Fruit fly (Drosophila melanogaster) whole organism, embryonic: Measurements from ENCODE around the gene CG31445.

Experiments used
- Asciz ChIP-seq: fragments of 200-800 bp; sonication (Bioruptor generic); optimal IDR thresholded peaks from 2 replicates; lab custom pipeline; 2017; ENCODE audit warnings: missing biosample characterization, mild to moderate bottlenecking, missing genetic modification characterization, missing genetic modification reagents
- CG10267 ChIP-seq: fragments of 200-800 bp; sonication (Bioruptor generic); optimal IDR thresholded peaks from 2 replicates; lab custom pipeline; 2018; ENCODE audit warnings: missing biosample characterization, mild to moderate bottlenecking, missing genetic modification characterization, moderate library complexity
- CG10565 ChIP-seq: fragments of 200-800 bp; sonication (Bioruptor generic); optimal IDR thresholded peaks from 3 replicates; lab custom pipeline; 2016; ENCODE audit warnings: missing biosample characterization, mild to moderate bottlenecking, missing genetic modification characterization
- CG14710 ChIP-seq: fragments of 200-800 bp; sonication (Bioruptor generic); optimal IDR thresholded peaks from 3 replicates; lab custom pipeline; 2019; ENCODE audit warnings: missing biosample characterization, mild to moderate bottlenecking, missing genetic modification characterization, moderate library complexity
- CG15269 ChIP-seq: fragments of 200-800 bp; sonication (Bioruptor generic); optimal IDR thresholded peaks from 2 replicates; lab custom pipeline; 2018; ENCODE audit warnings: missing biosample characterization, mild to moderate bottlenecking, missing genetic modification characterization, moderate library complexity
- CG16813 ChIP-seq: fragments of 200-800 bp; sonication (Bioruptor generic); IDR thresholded peaks from 3 replicates; pipeline ENCODE4 v1.3.6; 2022; ENCODE audit warnings: missing biosample characterization, missing genetic modification characterization; ENCODE audit not compliant: partially characterized antibody
- CG17385 ChIP-seq: fragments of 200-800 bp; sonication (Bioruptor generic); optimal IDR thresholded peaks from 3 replicates; lab custom pipeline; 2018; ENCODE audit warnings: missing biosample characterization, mild to moderate bottlenecking, missing genetic modification characterization
- CG17568 ChIP-seq: fragments of 200-800 bp; sonication (Bioruptor generic); optimal IDR thresholded peaks from 2 replicates; lab custom pipeline; 2018; ENCODE audit warnings: missing biosample characterization, mild to moderate bottlenecking, missing genetic modification characterization, moderate library complexity
- CG17802 ChIP-seq: fragments of 200-800 bp; sonication (Bioruptor generic); optimal IDR thresholded peaks from 2 replicates; lab custom pipeline; 2018; ENCODE audit warnings: missing biosample characterization, mild to moderate bottlenecking, missing genetic modification characterization, moderate library complexity
- CG2875 ChIP-seq: fragments of 200-800 bp; sonication (Bioruptor generic); optimal IDR thresholded peaks from 2 replicates; lab custom pipeline; 2017; ENCODE audit warnings: missing biosample characterization, mild to moderate bottlenecking, missing genetic modification characterization, missing genetic modification reagents
- CG30020 ChIP-seq: fragments of 200-800 bp; optimal IDR thresholded peaks from 2 replicates; lab custom pipeline; 2019; ENCODE audit warnings: missing biosample characterization, mild to moderate bottlenecking, missing genetic modification characterization, moderate library complexity
- CG32532 ChIP-seq: fragments of 200-800 bp; sonication (Bioruptor generic); IDR thresholded peaks from 2 replicates; pipeline ENCODE4 v1.3.6; 2022; ENCODE audit warnings: missing biosample characterization, missing genetic modification characterization
- CG4707 ChIP-seq: fragments of 200-800 bp; sonication (Bioruptor generic); optimal IDR thresholded peaks from 2 replicates; lab custom pipeline; 2018; ENCODE audit warnings: missing biosample characterization, mild to moderate bottlenecking, missing genetic modification characterization, moderate library complexity
- CG5953 ChIP-seq: fragments of 200-800 bp; sonication (Bioruptor generic); IDR thresholded peaks from 2 replicates; pipeline ENCODE4 v1.3.6; 2022; ENCODE audit warnings: missing biosample characterization, missing genetic modification characterization
- CG6683 ChIP-seq: fragments of 200-800 bp; sonication (Bioruptor generic); optimal IDR thresholded peaks from 2 replicates; lab custom pipeline; 2017; ENCODE audit warnings: missing biosample characterization, mild to moderate bottlenecking, missing genetic modification characterization, missing genetic modification reagents
- CG6813 ChIP-seq: fragments of 200-800 bp; sonication (Bioruptor generic); optimal IDR thresholded peaks from 2 replicates; lab custom pipeline; 2017; ENCODE audit warnings: missing biosample characterization, missing genetic modification characterization, mild to moderate bottlenecking, moderate library complexity, missing genetic modification reagents
- CG7271 ChIP-seq: fragments of 200-800 bp; sonication (Bioruptor generic); optimal IDR thresholded peaks from 2 replicates; lab custom pipeline; 2018; ENCODE audit warnings: missing biosample characterization, mild to moderate bottlenecking, missing genetic modification characterization, moderate library complexity
- CG8478 ChIP-seq: fragments of >200 bp; optimal IDR thresholded peaks from 2 replicates; lab custom pipeline; 2018
- CrebB ChIP-seq: fragments of 200-800 bp; sonication (Bioruptor generic); optimal IDR thresholded peaks from 3 replicates; lab custom pipeline; 2018; ENCODE audit warnings: missing biosample characterization, mild to moderate bottlenecking, missing genetic modification characterization
- D ChIP-seq, 2 experiments: fragments of 200-800 bp in 1 of 2; fragments of >200 bp in 1 of 2; sonication (Bioruptor generic) in 1 of 2; optimal IDR thresholded peaks; 2 replicates in 1 of 2; 3 replicates in 1 of 2; lab custom pipeline; 2017; ENCODE audit warnings: mild to moderate bottlenecking in 1 of 2, missing biosample characterization in 1 of 2, missing genetic modification characterization in 1 of 2, missing genetic modification reagents in 1 of 2
- Dfd ChIP-seq, 2 experiments: fragments of >200 bp; optimal IDR thresholded peaks; 2 replicates each; lab custom pipeline; 2017; ENCODE audit warnings: missing biosample characterization in 2 of 2, missing genetic modification characterization in 2 of 2
- Dip3 ChIP-seq: fragments of 200-800 bp; sonication (Bioruptor generic); optimal IDR thresholded peaks from 3 replicates; lab custom pipeline; 2016; ENCODE audit warnings: missing biosample characterization, missing genetic modification characterization
- Drgx ChIP-seq: fragments of 200-800 bp; sonication (Bioruptor generic); IDR thresholded peaks from 2 replicates; pipeline ENCODE4 v1.3.6; 2022; ENCODE audit warnings: missing biosample characterization, missing genetic modification characterization
- Opbp ChIP-seq: fragments of 200-800 bp; sonication (Bioruptor generic); IDR thresholded peaks from 3 replicates; pipeline ENCODE4 v1.3.6; 2022; ENCODE audit warnings: missing biosample characterization, missing genetic modification characterization; ENCODE audit not compliant: partially characterized antibody
- Six4 ChIP-seq: fragments of 200-800 bp; sonication (Bioruptor generic); optimal IDR thresholded peaks from 2 replicates; lab custom pipeline; 2016; ENCODE audit warnings: missing biosample characterization, missing genetic modification characterization
- TFAM ChIP-seq: fragments of 200-800 bp; sonication (Bioruptor generic); optimal IDR thresholded peaks from 2 replicates; lab custom pipeline; 2017; ENCODE audit warnings: missing biosample characterization, missing genetic modification characterization, inconsistent platforms
- Vsx1 ChIP-seq: fragments of 200-800 bp; sonication (Bioruptor generic); optimal IDR thresholded peaks from 2 replicates; lab custom pipeline; 2017; ENCODE audit warnings: missing biosample characterization, mild to moderate bottlenecking, missing genetic modification characterization, missing genetic modification reagents
- YL-1 ChIP-seq: fragments of 200-800 bp; sonication (Bioruptor generic); optimal IDR thresholded peaks from 3 replicates; lab custom pipeline; 2017; ENCODE audit warnings: missing biosample characterization, mild to moderate bottlenecking, missing genetic modification characterization
- ac ChIP-seq: fragments of 200-800 bp; sonication (Bioruptor generic); optimal IDR thresholded peaks from 3 replicates; lab custom pipeline; 2017; ENCODE audit warnings: missing biosample characterization, mild to moderate bottlenecking, missing genetic modification characterization
- cato ChIP-seq: fragments of 200-800 bp; sonication (Bioruptor generic); optimal IDR thresholded peaks from 2 replicates; lab custom pipeline; 2016; ENCODE audit warnings: missing biosample characterization, missing genetic modification characterization, borderline replicate concordance
- chinmo ChIP-seq: fragments of 200-800 bp; sonication (Bioruptor generic); IDR thresholded peaks from 4 replicates; pipeline ENCODE4 v1.3.6; 2022; ENCODE audit warnings: missing biosample characterization, missing genetic modification characterization; ENCODE audit not compliant: partially characterized antibody
- exex ChIP-seq: fragments of 200-800 bp; sonication (Bioruptor generic); optimal IDR thresholded peaks from 4 replicates; lab custom pipeline; 2018; ENCODE audit warnings: missing biosample characterization, mild to moderate bottlenecking, missing genetic modification characterization, moderate library complexity
- fd102C ChIP-seq: fragments of 200-800 bp; sonication (Bioruptor generic); optimal IDR thresholded peaks from 2 replicates; lab custom pipeline; 2018; ENCODE audit warnings: missing biosample characterization, mild to moderate bottlenecking, missing genetic modification characterization, moderate library complexity
- ftz-f1 ChIP-seq: fragments of 200-800 bp; sonication (Bioruptor generic); optimal IDR thresholded peaks from 2 replicates; lab custom pipeline; 2016; ENCODE audit warnings: missing biosample characterization, missing genetic modification characterization
- gfzf ChIP-seq: fragments of 200-800 bp; sonication (Bioruptor generic); optimal IDR thresholded peaks from 2 replicates; lab custom pipeline; 2016; ENCODE audit warnings: missing biosample characterization, mild to moderate bottlenecking, missing genetic modification characterization, moderate library complexity
- hbn ChIP-seq: fragments of 200-800 bp; sonication (Bioruptor generic); IDR thresholded peaks from 2 replicates; pipeline ENCODE4 v1.3.6; 2022; ENCODE audit warnings: missing biosample characterization, missing genetic modification characterization; ENCODE audit not compliant: partially characterized antibody
- hkb ChIP-seq, 2 experiments: fragments of 200-800 bp in 1 of 2; fragments of >200 bp in 1 of 2; sonication (Bioruptor generic) in 1 of 2; IDR thresholded peaks in 1 of 2; optimal IDR thresholded peaks in 1 of 2; 2 replicates each; pipeline versions ENCODE4 v1.3.6 to Lab custom; 2017 to 2022; ENCODE audit warnings: missing biosample characterization in 1 of 2, missing genetic modification characterization in 1 of 2
- insv ChIP-seq, 2 experiments: fragments of 200-800 bp; sonication (Bioruptor generic); optimal IDR thresholded peaks; 3 replicates each; lab custom pipeline; 2016 to 2018; ENCODE audit warnings: missing biosample characterization in 2 of 2, missing genetic modification characterization in 2 of 2
- lab ChIP-seq: fragments of 200-800 bp; sonication (Bioruptor generic); optimal IDR thresholded peaks from 3 replicates; lab custom pipeline; 2017; ENCODE audit warnings: missing biosample characterization, missing genetic modification characterization, mild to moderate bottlenecking, moderate library complexity, missing genetic modification reagents
- lmd ChIP-seq: fragments of 200-800 bp; sonication (Bioruptor generic); IDR thresholded peaks from 2 replicates; pipeline ENCODE4 v1.3.6; 2022; ENCODE audit warnings: missing biosample characterization, missing genetic modification characterization
- luna ChIP-seq: fragments of 200-800 bp; sonication (Bioruptor generic); optimal IDR thresholded peaks from 2 replicates; lab custom pipeline; 2016; ENCODE audit warnings: missing biosample characterization, missing genetic modification characterization
- org-1 ChIP-seq: fragments of 200-800 bp; sonication (Bioruptor generic); optimal IDR thresholded peaks from 2 replicates; lab custom pipeline; 2017; ENCODE audit warnings: missing biosample characterization, missing genetic modification characterization
- otp ChIP-seq: fragments of 200-800 bp; sonication (Bioruptor generic); IDR thresholded peaks from 3 replicates; pipeline ENCODE4, ENCODE4 v1.3.6; 2022; ENCODE audit warnings: missing biosample characterization, missing genetic modification characterization
- run ChIP-seq: fragments of 200-800 bp; sonication (Bioruptor generic); optimal IDR thresholded peaks from 3 replicates; lab custom pipeline; 2018; ENCODE audit warnings: missing biosample characterization, mild to moderate bottlenecking, missing genetic modification characterization
- sr ChIP-seq: fragments of 200-800 bp; sonication (Bioruptor generic); IDR thresholded peaks from 3 replicates; pipeline ENCODE4 v1.3.6; 2022; ENCODE audit warnings: missing biosample characterization, missing genetic modification characterization
- trem ChIP-seq: fragments of 200-800 bp; optimal IDR thresholded peaks from 3 replicates; lab custom pipeline; 2019; ENCODE audit warnings: missing biosample characterization, mild to moderate bottlenecking, missing genetic modification characterization, moderate library complexity
- zen2 ChIP-seq: fragments of 200-800 bp; sonication (Bioruptor generic); IDR thresholded peaks from 3 replicates; pipeline ENCODE4 v1.3.6; 2022; ENCODE audit warnings: missing biosample characterization, missing genetic modification characterization; ENCODE audit not compliant: partially characterized antibody
- zfh2 ChIP-seq: fragments of 200-800 bp; sonication (Bioruptor generic); optimal IDR thresholded peaks from 2 replicates; lab custom pipeline; 2016; ENCODE audit warnings: missing biosample characterization, missing genetic modification characterization

Gene CG31445

DNA sequence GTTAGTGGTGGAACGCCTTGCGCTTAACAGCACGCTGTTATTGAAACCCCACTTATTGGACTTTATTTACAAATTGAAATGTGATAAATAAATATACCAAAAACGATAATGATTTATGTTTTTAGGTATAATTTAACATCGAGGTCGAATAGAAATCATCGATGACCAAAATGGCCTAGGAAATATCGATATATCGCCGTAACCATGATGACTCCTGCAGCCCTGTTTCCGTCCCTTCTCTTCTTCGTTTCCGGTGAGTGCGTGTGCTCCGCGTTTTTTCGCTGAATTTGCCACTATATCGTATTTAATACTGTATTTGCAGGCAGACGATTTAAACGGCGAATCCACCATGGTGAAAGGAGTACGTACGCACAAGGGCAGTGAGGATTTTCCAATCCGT lies 24.7 kb downstream of the CG31445 start, which contains the start of gene eEF1gamma (continued):
- TF ChIP-seq CG30020: peak; percentile 75
- peak; percentile 93 for TF ChIP-seq luna (GFP tag; lab: Kevin White, UChicago)
- peak; percentile 91; the same call in 2 of the 4 replicates for TF ChIP-seq chinmo
- TF ChIP-seq hbn (GFP tag; lab: Robert Waterston, UW): peak; percentile 89
- TF ChIP-seq CG6683 (GFP tag; lab: Kevin White, UChicago): peak; percentile 91
- TF ChIP-seq otp (GFP tag; lab: Robert Waterston, UW): peak; percentile 97
- peak; percentile 99 for TF ChIP-seq CG7271 (tag; lab: Kevin White, UChicago)
- peak; percentile 80 for TF ChIP-seq exex (tag; lab: Kevin White, UChicago)
- peak; percentile 93 for TF ChIP-seq CG4707 (GFP tag; lab: Kevin White, UChicago)
- TF ChIP-seq zen2 (GFP tag; lab: Robert Waterston, UW): peak; percentile 88
- TF ChIP-seq gfzf (GFP tag; lab: Kevin White, UChicago): peak; percentile 38
- TF ChIP-seq D (optimal IDR thresholded peaks at IDR 0.05; lab: Kevin White, UChicago): no peak
- peak; percentile 95 for TF ChIP-seq D (GFP tag; optimal IDR thresholded peaks at IDR 0.05; lab: Kevin White, UChicago)
- TF ChIP-seq CG17568 (GFP tag; lab: Kevin White, UChicago): no peak
- TF ChIP-seq CG2875 (GFP tag; lab: Kevin White, UChicago): peak; percentile 95
- no peak for TF ChIP-seq CG8478 (lab: Kevin White, UChicago)
- peak; percentile 90 for TF ChIP-seq trem (tag; lab: Kevin White, UChicago)
- peak; percentile 89 for TF ChIP-seq Six4 (GFP tag; lab: Kevin White, UChicago)
- TF ChIP-seq CG14710 (tag; lab: Kevin White, UChicago): peak; percentile 95
- peak; percentile 97 for TF ChIP-seq Vsx1 (GFP tag; lab: Kevin White, UChicago)
- peak; percentile 96 for TF ChIP-seq CrebB (tag; lab: Kevin White, UChicago)
- peak; percentile 94 for TF ChIP-seq CG10267 (tag; lab: Kevin White, UChicago)
- peak; percentile 98 for TF ChIP-seq CG6813
- TF ChIP-seq zfh2 (GFP tag; lab: Kevin White, UChicago): peak; percentile 87
- peak; percentile 99 for TF ChIP-seq YL-1
- peak; percentile 98 for TF ChIP-seq lab (GFP tag; lab: Kevin White, UChicago)
- TF ChIP-seq ac (GFP tag; lab: Kevin White, UChicago): peak; percentile 92
- TF ChIP-seq sr (GFP tag; lab: Robert Waterston, UW): peak; percentile 96
- TF ChIP-seq CG32532: peak; percentile 97
- TF ChIP-seq run (tag; lab: Kevin White, UChicago): peak; percentile 82
- peak; percentile 93 for TF ChIP-seq fd102C (GFP tag; lab: Kevin White, UChicago)
- TF ChIP-seq Drgx (GFP tag; lab: Robert Waterston, UW): peak; percentile 70
- TF ChIP-seq Opbp: peak; percentile 94
- TF ChIP-seq insv (GFP tag; optimal IDR thresholded peaks at IDR 0.05; lab: Kevin White, UChicago): peak in 1 of 2 experiments; percentile 87
- no peak for TF ChIP-seq hkb (optimal IDR thresholded peaks at IDR 0.05; lab: Kevin White, UChicago)
- peak; percentile 95 for TF ChIP-seq hkb (GFP tag; IDR thresholded peaks at IDR 0.05; lab: Robert Waterston, UW)
- TF ChIP-seq CG17385 (GFP tag; lab: Kevin White, UChicago): peak; percentile 96
- TF ChIP-seq Dip3: peak; percentile 88
- TF ChIP-seq CG15269 (tag; lab: Kevin White, UChicago): peak; percentile 92
- peak; percentile 96 for TF ChIP-seq Asciz (GFP tag; lab: Kevin White, UChicago)
- TF ChIP-seq CG16813 (GFP tag; lab: Robert Waterston, UW): peak; percentile 94
- TF ChIP-seq ftz-f1 (GFP tag; lab: Kevin White, UChicago): peak; percentile 83
- peak; percentile 93 for TF ChIP-seq CG5953
- peak; percentile 88 for TF ChIP-seq TFAM (GFP tag; lab: Kevin White, UChicago)
- peak; percentile 82 for TF ChIP-seq CG17802 (tag; lab: Kevin White, UChicago)
- TF ChIP-seq Dfd (GFP tag; optimal IDR thresholded peaks at IDR 0.05; lab: Kevin White, UChicago): no peak
- peak; percentile 91 for TF ChIP-seq cato (GFP tag; lab: Kevin White, UChicago)
- TF ChIP-seq lmd: peak; percentile 89
- peak; percentile 92 for TF ChIP-seq org-1 (GFP tag; lab: Kevin White, UChicago)
- peak; percentile 82 for TF ChIP-seq CG10565
